Worm (Caenorhabditis elegans) whole organism, early embryonic: ENCODE measurements around the gene pfkb-1.2.

Experiments
- B0310.2 ChIP-seq: sonication (generic microtip); optimal IDR thresholded peaks from 2 replicates; lab custom pipeline; 2016; ENCODE audit warnings: mild to moderate bottlenecking, missing genetic modification characterization, missing compliant biosample characterization
- F13C5.2 ChIP-seq: sonication (generic microtip); optimal IDR thresholded peaks from 2 replicates; lab custom pipeline; 2017; ENCODE audit warnings: mild to moderate bottlenecking, missing genetic modification characterization, inconsistent platforms, missing compliant biosample characterization
- aly-1 ChIP-seq: sonication (generic microtip); optimal IDR thresholded peaks from 2 replicates; lab custom pipeline; 2016; ENCODE audit warnings: missing genetic modification characterization, missing compliant biosample characterization
- ama-1 ChIP-seq: fragments of 150-350 bp; optimal IDR thresholded peaks from 2 replicates; lab custom pipeline; 2014
- ceh-13 ChIP-seq: fragments of 200-800 bp; sonication (Bioruptor generic); optimal IDR thresholded peaks from 2 replicates; lab custom pipeline; 2018; ENCODE audit warnings: mild to moderate bottlenecking, missing genetic modification characterization, missing compliant biosample characterization
- ceh-36 ChIP-seq: sonication (generic microtip); optimal IDR thresholded peaks from 2 replicates; lab custom pipeline; 2016; ENCODE audit warnings: missing genetic modification characterization, inconsistent platforms, missing compliant biosample characterization
- ets-7 ChIP-seq: sonication (generic microtip); optimal IDR thresholded peaks from 2 replicates; lab custom pipeline; 2016; ENCODE audit warnings: missing genotype, missing genetic modification characterization, missing compliant biosample characterization
- flt-1 ChIP-seq: fragments of 200-800 bp; sonication (Bioruptor generic); IDR thresholded peaks from 2 replicates; pipeline ENCODE4 v1.3.6; 2022; ENCODE audit warnings: missing genetic modification characterization, missing compliant biosample characterization
- hmbx-1 ChIP-seq: sonication (generic microtip); optimal IDR thresholded peaks from 2 replicates; lab custom pipeline; 2016; ENCODE audit warnings: mild to moderate bottlenecking, missing genetic modification characterization, missing compliant biosample characterization
- hmg-4 ChIP-seq: fragments of 200-800 bp; sonication (Bioruptor generic); optimal IDR thresholded peaks from 2 replicates; lab custom pipeline; 2018; ENCODE audit warnings: mild to moderate bottlenecking, missing genetic modification characterization, missing compliant biosample characterization
- hnd-1 ChIP-seq: sonication (generic microtip); optimal IDR thresholded peaks from 2 replicates; lab custom pipeline; 2016; ENCODE audit warnings: missing genetic modification characterization, missing compliant biosample characterization
- pes-1 ChIP-seq: fragments of 200-800 bp; sonication (Bioruptor generic); IDR thresholded peaks from 2 replicates; pipeline ENCODE4 v1.3.6; 2022; ENCODE audit warnings: missing genetic modification reagents, missing genetic modification characterization, missing compliant biosample characterization
- scrt-1 ChIP-seq: fragments of 200-800 bp; sonication (Bioruptor generic); IDR thresholded peaks from 2 replicates; pipeline ENCODE4 v1.3.6; 2022; ENCODE audit warnings: missing genetic modification characterization, missing compliant biosample characterization
- sea-1 ChIP-seq: fragments of 200-800 bp; sonication (Bioruptor generic); conservative IDR thresholded peaks from 2 replicates; pipeline ENCODE4 v1.3.6; 2022; ENCODE audit warnings: missing genetic modification characterization, missing compliant biosample characterization
- tbx-11 ChIP-seq: fragments of 200-800 bp; sonication (Bioruptor generic); IDR thresholded peaks from 2 replicates; pipeline ENCODE4 v1.3.6; 2022; ENCODE audit warnings: missing genetic modification characterization, missing compliant biosample characterization
- tbx-37 ChIP-seq: fragments of 200-800 bp; sonication (Bioruptor generic); conservative IDR thresholded peaks from 2 replicates; pipeline ENCODE4 v1.3.6; 2022; ENCODE audit warnings: missing genetic modification reagents, missing genetic modification characterization, missing compliant biosample characterization
- tra-4 ChIP-seq: sonication (generic microtip); optimal IDR thresholded peaks from 2 replicates; lab custom pipeline; 2017; ENCODE audit warnings: missing genetic modification characterization, missing compliant biosample characterization

Gene pfkb-1.2

DNA sequence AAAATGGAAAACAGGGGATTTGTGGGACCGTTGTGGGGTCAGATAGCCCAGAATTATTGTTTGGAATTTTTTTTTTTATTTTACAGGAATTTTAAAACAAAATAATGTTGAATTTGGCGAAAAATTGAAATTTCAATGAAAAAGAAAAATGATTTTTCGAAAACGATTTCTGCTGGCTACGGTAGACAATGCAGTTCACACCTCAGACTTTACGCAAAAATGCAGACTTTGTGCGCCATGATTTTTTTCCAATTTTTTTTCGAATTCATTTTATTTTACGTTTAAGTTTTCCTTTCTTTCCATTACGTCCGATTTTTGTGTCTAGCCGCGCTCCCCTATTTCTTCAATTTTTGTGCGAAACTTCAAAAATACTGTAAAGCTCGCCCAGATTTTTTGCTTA lies 1.8 kb upstream of the pfkb-1.2 start:
- TF ChIP-seq ets-7 (no peak), tbx-37 (GFP tag; lab: Robert Waterston, UW) (no peak), scrt-1 (GFP tag; lab: Robert Waterston, UW) (no peak), aly-1 (tag; lab: Kevin White, UChicago) (no peak), flt-1 (GFP tag; lab: Robert Waterston, UW) (no peak), hmbx-1 (tag; lab: Kevin White, UChicago) (no peak), pes-1 (GFP tag; lab: Robert Waterston, UW) (no peak), ceh-36 (tag; lab: Kevin White, UChicago) (no peak), tbx-11 (GFP tag; lab: Robert Waterston, UW) (no peak), tra-4 (no peak), B0310.2 (tag; lab: Kevin White, UChicago) (no peak), hmg-4 (GFP tag; lab: Kevin White, UChicago) (no peak), F13C5.2 (tag; lab: Kevin White, UChicago) (no peak), ceh-13 (GFP tag; lab: Kevin White, UChicago) (no peak), sea-1 (GFP tag; lab: Robert Waterston, UW) (no peak)

DNA sequence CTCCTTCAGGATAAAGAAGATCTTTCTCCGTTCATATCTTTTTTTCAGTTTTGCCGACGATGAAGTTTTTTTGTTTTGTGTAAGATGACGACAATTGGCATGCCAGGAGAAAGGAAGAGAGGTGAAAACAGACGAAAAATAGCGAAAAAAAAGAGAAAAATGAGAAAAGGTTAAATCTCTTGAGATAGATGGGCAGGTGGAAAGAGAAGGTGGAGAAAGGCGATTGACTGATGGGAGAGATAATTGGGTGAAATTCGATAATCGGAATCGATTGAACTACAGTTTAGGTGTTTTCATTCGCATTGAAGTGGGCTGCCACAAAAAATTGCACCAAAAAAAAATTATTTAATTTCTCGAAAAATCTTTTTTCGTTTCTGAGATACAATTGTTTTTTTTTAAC lies 1.1 kb upstream of the pfkb-1.2 start:
- TF ChIP-seq hmbx-1 (tag; lab: Kevin White, UChicago), result no peak
- no peak for TF ChIP-seq ets-7
- no peak for TF ChIP-seq hnd-1 (tag; lab: Kevin White, UChicago)
- TF ChIP-seq scrt-1 (GFP tag; lab: Robert Waterston, UW), result no peak
- TF ChIP-seq flt-1 (GFP tag; lab: Robert Waterston, UW), result no peak
- TF ChIP-seq tbx-37 (GFP tag; lab: Robert Waterston, UW), result no peak
- no peak for TF ChIP-seq ceh-36 (tag; lab: Kevin White, UChicago)
- no peak for TF ChIP-seq tbx-11 (GFP tag; lab: Robert Waterston, UW)
- no peak for TF ChIP-seq sea-1 (GFP tag; lab: Robert Waterston, UW)
- no peak for TF ChIP-seq hmg-4 (GFP tag; lab: Kevin White, UChicago)
- TF ChIP-seq pes-1 (GFP tag; lab: Robert Waterston, UW), result no peak
- TF ChIP-seq ama-1 (lab: Kevin White, UChicago), result no peak
- TF ChIP-seq F13C5.2 (tag; lab: Kevin White, UChicago), result no peak

DNA sequence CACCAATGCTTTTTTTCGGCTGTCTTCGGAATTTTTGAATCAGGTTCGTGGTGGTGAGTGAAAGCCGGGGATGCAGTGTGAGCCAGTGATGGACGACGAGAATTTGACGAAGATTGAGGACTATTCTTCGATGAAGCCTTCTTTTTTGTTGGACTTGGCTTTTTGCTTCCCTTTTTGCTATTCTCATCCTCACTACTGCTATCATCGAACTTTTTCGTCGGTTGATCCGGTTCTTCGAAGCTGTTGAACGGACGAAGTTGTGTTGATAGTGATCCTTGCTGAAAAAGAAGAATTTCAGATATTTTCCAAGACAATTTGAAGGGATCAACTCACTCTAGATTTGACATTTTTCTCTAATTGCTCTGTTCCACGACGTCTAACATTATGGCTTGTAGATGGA lies 2.4 kb downstream of the pfkb-1.2 start:
- no peak for TF ChIP-seq pes-1 (GFP tag; lab: Robert Waterston, UW)
- TF ChIP-seq aly-1 (tag; lab: Kevin White, UChicago), result no peak
- no peak for TF ChIP-seq scrt-1 (GFP tag; lab: Robert Waterston, UW)
- no peak for TF ChIP-seq ets-7
- TF ChIP-seq F13C5.2 (tag; lab: Kevin White, UChicago), result no peak
- no peak for TF ChIP-seq ceh-13 (GFP tag; lab: Kevin White, UChicago)
- TF ChIP-seq flt-1 (GFP tag; lab: Robert Waterston, UW), result no peak
- TF ChIP-seq tra-4, result no peak
- TF ChIP-seq hmg-4 (GFP tag; lab: Kevin White, UChicago), result no peak
- TF ChIP-seq tbx-37 (GFP tag; lab: Robert Waterston, UW), result no peak
- TF ChIP-seq hmbx-1 (tag; lab: Kevin White, UChicago), result no peak
- no peak for TF ChIP-seq hnd-1 (tag; lab: Kevin White, UChicago)
- no peak for TF ChIP-seq B0310.2 (tag; lab: Kevin White, UChicago)
- no peak for TF ChIP-seq ceh-36 (tag; lab: Kevin White, UChicago)
- TF ChIP-seq sea-1 (GFP tag; lab: Robert Waterston, UW), result no peak
- no peak for TF ChIP-seq tbx-11 (GFP tag; lab: Robert Waterston, UW)
- TF ChIP-seq ama-1 (lab: Kevin White, UChicago), result no peak

DNA sequence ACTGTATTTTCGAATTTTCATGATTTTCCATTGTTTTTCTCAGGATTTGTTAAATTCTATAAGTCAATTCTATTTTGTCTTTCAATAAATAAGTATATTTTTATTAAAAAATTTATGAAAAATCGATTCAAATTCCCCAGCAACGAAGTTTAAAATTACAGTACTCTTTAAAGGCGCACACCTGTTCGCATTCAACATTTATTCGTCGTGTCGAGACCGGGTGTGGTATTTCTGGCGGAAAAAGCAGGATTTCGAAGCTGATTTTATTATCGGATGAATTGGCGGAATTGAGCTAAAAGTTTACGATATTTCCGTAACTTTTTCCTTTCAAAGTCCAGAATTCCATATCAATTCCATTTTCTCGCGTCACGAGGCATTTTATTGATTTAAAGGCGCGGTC lies 3.7 kb downstream of the pfkb-1.2 start:
- TF ChIP-seq ama-1 (lab: Kevin White, UChicago) (no peak), ceh-13 (GFP tag; lab: Kevin White, UChicago) (no peak), tbx-37 (GFP tag; lab: Robert Waterston, UW) (no peak)

DNA sequence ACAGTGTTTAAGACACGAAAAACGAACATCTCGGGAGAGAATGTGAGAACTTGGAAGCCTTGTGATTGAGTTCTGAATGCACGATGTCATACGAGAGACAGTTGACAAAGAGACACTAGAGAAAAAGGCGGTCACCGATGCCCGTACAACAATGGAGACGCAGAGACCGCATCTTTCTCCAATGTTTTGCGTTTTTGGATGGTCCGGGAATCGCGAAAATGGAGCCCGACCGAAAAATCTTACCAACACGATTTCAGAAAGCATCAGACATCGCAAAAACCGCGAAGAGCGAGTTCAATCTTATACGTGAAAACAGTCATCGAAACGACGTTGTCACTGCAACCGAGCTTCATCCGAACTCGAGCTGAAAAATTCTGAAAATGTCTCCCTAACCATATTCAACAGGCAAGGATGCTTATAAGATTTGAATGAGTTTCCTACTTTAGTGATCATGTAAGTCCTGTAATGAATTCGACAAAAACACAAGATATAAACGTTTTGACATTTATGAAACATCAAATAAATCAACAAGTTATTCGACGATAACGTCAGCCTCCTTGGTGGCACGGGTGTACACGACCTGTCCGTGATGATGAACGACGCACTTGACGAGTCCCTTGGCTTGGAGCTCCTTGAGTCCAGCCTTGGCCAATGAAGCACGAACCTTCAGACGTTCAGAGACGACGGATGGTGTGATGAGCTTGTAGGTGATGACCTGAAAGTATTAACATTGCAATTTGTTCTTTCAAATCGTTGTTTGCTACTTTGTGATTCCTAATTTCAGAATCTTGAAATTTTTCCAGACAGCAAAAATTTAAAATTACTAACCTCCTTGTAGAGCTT lies 5.1 kb downstream of the pfkb-1.2 start, which contains the start of gene inx-7:
TSS of gene inx-7 (minus strand) at position 37 of the 843 bp plus-strand sequence.
- no peak for TF ChIP-seq ama-1 (lab: Kevin White, UChicago)
- TF ChIP-seq ets-7, result no peak
- TF ChIP-seq flt-1 (GFP tag; lab: Robert Waterston, UW), result no peak
- TF ChIP-seq tbx-37 (GFP tag; lab: Robert Waterston, UW), result no peak
- TF ChIP-seq F13C5.2 (tag; lab: Kevin White, UChicago), result no peak
- TF ChIP-seq scrt-1 (GFP tag; lab: Robert Waterston, UW), result no peak

DNA sequence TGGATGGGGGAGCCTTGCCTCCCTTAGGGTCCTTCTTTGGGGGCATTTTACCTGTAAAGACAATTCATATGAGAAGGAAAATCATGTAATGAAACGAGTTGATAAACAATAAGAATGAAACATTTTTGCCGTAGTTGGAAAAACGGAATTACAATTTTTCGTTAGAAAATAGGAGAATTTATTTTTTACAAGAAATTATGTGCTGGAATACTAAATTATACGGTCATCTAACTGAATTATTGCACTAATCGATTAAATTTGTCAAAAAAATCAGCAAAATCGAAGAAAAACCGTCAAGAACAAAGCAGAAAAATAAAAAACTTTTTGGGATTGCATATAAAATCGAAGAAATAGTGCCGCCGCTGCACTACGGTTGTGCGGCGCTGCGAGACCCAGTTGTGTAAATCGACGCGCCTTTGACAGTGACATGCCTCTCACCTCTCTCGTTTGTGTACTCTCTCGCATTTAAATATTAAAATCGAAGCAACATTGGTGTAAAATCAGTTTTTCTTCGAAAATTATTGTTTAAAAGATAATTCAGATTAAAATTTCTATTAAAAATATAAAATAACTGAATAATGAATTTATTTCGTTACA lies 5.9 kb downstream of the pfkb-1.2 start, which contains the start of gene rps-25:
TSS of gene rps-25 (minus strand) at position 51 of the 597 bp plus-strand sequence.
- TF ChIP-seq ama-1 (lab: Kevin White, UChicago) (no peak), hmg-4 (GFP tag; lab: Kevin White, UChicago) (no peak), pes-1 (GFP tag; lab: Robert Waterston, UW) (no peak), tbx-37 (GFP tag; lab: Robert Waterston, UW) (no peak), tra-4 (no peak)

DNA sequence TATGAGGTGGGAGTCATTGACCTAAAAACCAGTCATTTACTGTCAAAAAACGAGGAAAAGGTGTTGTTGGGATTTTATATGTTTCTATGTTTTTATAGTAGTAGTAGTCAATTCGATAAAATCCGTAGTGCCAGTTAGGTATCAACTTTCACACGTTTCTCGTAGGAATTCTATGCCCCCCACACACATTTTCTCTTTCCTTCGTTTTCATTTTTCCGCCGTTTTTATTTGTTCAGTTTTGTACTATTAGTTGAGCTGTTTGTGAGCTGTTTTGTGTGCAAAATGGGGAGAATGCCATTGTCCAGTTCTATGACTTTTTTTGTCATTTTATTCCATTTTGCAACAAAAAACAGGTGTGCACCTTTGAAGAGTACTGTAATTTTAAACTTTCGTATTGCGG lies 7.0 kb downstream of the pfkb-1.2 start:
- TF ChIP-seq ets-7 (no peak), flt-1 (GFP tag; lab: Robert Waterston, UW) (no peak), aly-1 (tag; lab: Kevin White, UChicago) (no peak), B0310.2 (tag; lab: Kevin White, UChicago) (no peak), tra-4 (no peak), tbx-11 (GFP tag; lab: Robert Waterston, UW) (no peak)
